Worm (Caenorhabditis elegans) whole organism, midembryonic: Measurements from ENCODE around the gene fip-1.

Source experiments
- T22C8.4 ChIP-seq: fragments of 200-800 bp; sonication (Bioruptor generic); IDR thresholded peaks from 2 replicates; pipeline ENCODE4 v1.3.6; 2022; ENCODE audit warnings: missing genetic modification characterization, missing compliant biosample characterization
- cog-1 ChIP-seq: sonication (generic microtip); optimal IDR thresholded peaks from 2 replicates; lab custom pipeline; 2016; ENCODE audit warnings: missing genetic modification characterization, missing compliant biosample characterization
- flt-1 ChIP-seq: fragments of 200-800 bp; sonication (Bioruptor generic); IDR thresholded peaks from 2 replicates; pipeline ENCODE4 v1.3.6; 2022; ENCODE audit warnings: missing genetic modification characterization, missing compliant biosample characterization
- klf-2 ChIP-seq: fragments of 200-800 bp; sonication (Bioruptor generic); conservative IDR thresholded peaks from 2 replicates; pipeline ENCODE4 v1.3.6; 2022; ENCODE audit warnings: missing genetic modification reagents, missing genetic modification characterization, missing compliant biosample characterization
- med-1 ChIP-seq: sonication (generic microtip); optimal IDR thresholded peaks from 2 replicates; lab custom pipeline; 2017; ENCODE audit warnings: missing genetic modification characterization, mild to moderate bottlenecking, missing compliant biosample characterization, antibody characterized with exemption, missing genetic modification reagents; ENCODE audit not compliant: insufficient read depth
- ref-1 ChIP-seq: fragments of 200-800 bp; sonication (Bioruptor generic); conservative IDR thresholded peaks from 2 replicates; pipeline ENCODE4 v1.3.6; 2022; ENCODE audit warnings: missing genetic modification reagents, missing genetic modification characterization, missing compliant biosample characterization
- tab-1 ChIP-seq: fragments of 200-800 bp; sonication (Bioruptor generic); IDR thresholded peaks from 2 replicates; pipeline ENCODE4 v1.3.6; 2022; ENCODE audit warnings: missing genetic modification characterization, missing compliant biosample characterization
- ztf-23 ChIP-seq: fragments of 200-800 bp; sonication (Bioruptor generic); IDR thresholded peaks from 2 replicates; pipeline ENCODE4 v1.3.6; 2022; ENCODE audit warnings: missing genetic modification reagents, missing genetic modification characterization, missing compliant biosample characterization
- ztf-29 ChIP-seq: fragments of 200-800 bp; sonication (Bioruptor generic); IDR thresholded peaks from 2 replicates; pipeline ENCODE4 v1.3.6; 2022; ENCODE audit warnings: missing genetic modification reagents, missing genetic modification characterization, missing compliant biosample characterization

Gene fip-1

ce11 chrIII:8689143-8689542, 49.6 kb downstream of the fip-1 start:
- no peak for TF ChIP-seq flt-1 (GFP tag; lab: Robert Waterston, UW)
- no peak for TF ChIP-seq cog-1 (tag; lab: Kevin White, UChicago)
- TF ChIP-seq ztf-23 (GFP tag; lab: Robert Waterston, UW): no peak
- no peak for TF ChIP-seq klf-2
- no peak for TF ChIP-seq T22C8.4 (GFP tag; lab: Robert Waterston, UW)
- TF ChIP-seq ztf-29: no peak
- TF ChIP-seq ref-1 (GFP tag; lab: Robert Waterston, UW): no peak
- no peak for TF ChIP-seq med-1
- no peak for TF ChIP-seq tab-1 (GFP tag; lab: Robert Waterston, UW)

- peak; percentile 67 for TF ChIP-seq T22C8.4 (GFP tag; lab: Robert Waterston, UW)
- TF ChIP-seq ztf-29: no peak
Observed at ce11 chrIII:8689655-8690054, 50.1 kb downstream of the fip-1 start, which contains the start of gene B0303.4. TSS of gene B0303.4 (plus strand) at chrIII:8689850.
